Fruit fly (Drosophila melanogaster) whole organism, adult: ENCODE data around the gene Rai1.

Experiments used
- CG1620 ChIP-seq: fragments of 200-800 bp; sonication (Bioruptor generic); optimal IDR thresholded peaks from 2 replicates; lab custom pipeline; 2016; ENCODE audit warnings: missing biosample characterization, missing genetic modification characterization
- CG33017 ChIP-seq: fragments of 200-800 bp; sonication (Bioruptor generic); optimal IDR thresholded peaks from 2 replicates; lab custom pipeline; 2018; ENCODE audit warnings: missing biosample characterization, mild to moderate bottlenecking, missing genetic modification characterization, moderate library complexity
- CG5204 ChIP-seq: fragments of 200-800 bp; sonication (Bioruptor generic); optimal IDR thresholded peaks from 2 replicates; lab custom pipeline; 2016; ENCODE audit warnings: missing biosample characterization, missing genetic modification characterization
- CG7045 ChIP-seq: fragments of 200-800 bp; sonication (Bioruptor generic); optimal IDR thresholded peaks from 2 replicates; lab custom pipeline; 2017; ENCODE audit warnings: missing biosample characterization, mild to moderate bottlenecking, missing genetic modification characterization
- CG7101 ChIP-seq: fragments of 200-800 bp; sonication (Bioruptor generic); optimal IDR thresholded peaks from 2 replicates; lab custom pipeline; 2018; ENCODE audit warnings: missing biosample characterization, mild to moderate bottlenecking, missing genetic modification characterization, moderate library complexity
- Hr96 ChIP-seq: fragments of 200-800 bp; sonication (Bioruptor generic); optimal IDR thresholded peaks from 2 replicates; lab custom pipeline; 2016; ENCODE audit warnings: missing biosample characterization, missing genetic modification characterization
- Mnt ChIP-seq: fragments of 200-800 bp; sonication (Bioruptor generic); optimal IDR thresholded peaks from 2 replicates; lab custom pipeline; 2016; ENCODE audit warnings: missing biosample characterization, mild to moderate bottlenecking, missing genetic modification characterization
- bab1 ChIP-seq: fragments of 200-800 bp; sonication (Bioruptor generic); optimal IDR thresholded peaks from 3 replicates; lab custom pipeline; 2019; ENCODE audit warnings: missing biosample characterization, mild to moderate bottlenecking, missing genetic modification characterization, moderate library complexity
- cic ChIP-seq: fragments of 200-800 bp; sonication (Bioruptor generic); optimal IDR thresholded peaks from 2 replicates; lab custom pipeline; 2017; ENCODE audit warnings: missing biosample characterization, mild to moderate bottlenecking, missing genetic modification characterization, moderate library complexity
- cnc ChIP-seq, 2 experiments: fragments of >200 bp; optimal IDR thresholded peaks; 2 replicates each; lab custom pipeline; 2017
- kay ChIP-seq: fragments of 200-800 bp; sonication (Bioruptor generic); peaks from one replicate; lab custom pipeline; 2016; ENCODE audit warnings: missing biosample characterization, missing genetic modification characterization, borderline replicate concordance
- ovo ChIP-seq: fragments of 200-800 bp; sonication (Bioruptor generic); optimal IDR thresholded peaks from 2 replicates; lab custom pipeline; 2016; ENCODE audit warnings: missing biosample characterization, missing genetic modification characterization
- toe ChIP-seq: fragments of 200-800 bp; sonication (Bioruptor generic); optimal IDR thresholded peaks from 2 replicates; lab custom pipeline; 2016; ENCODE audit warnings: missing biosample characterization, missing genetic modification characterization

DNA sequence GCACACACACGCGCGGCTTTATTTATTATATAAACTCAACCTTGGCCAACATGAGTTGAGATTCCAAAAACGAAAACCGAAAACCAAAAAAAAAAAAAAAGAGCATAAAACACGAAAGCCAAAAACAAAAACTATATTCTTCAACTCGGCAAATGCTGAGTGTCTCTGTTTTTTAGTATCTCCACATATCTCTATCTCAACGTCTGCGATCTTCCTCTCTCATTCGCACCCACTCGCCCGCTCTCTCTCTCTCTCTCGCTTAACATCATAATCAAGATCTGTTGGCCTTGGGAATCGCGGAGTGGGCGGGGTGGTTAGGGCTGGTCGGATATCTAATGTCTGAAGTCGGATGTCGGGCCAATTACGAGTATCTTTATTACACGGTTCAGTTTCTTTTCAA lies 22.9 kb downstream of the Rai1 start:
- TF ChIP-seq cnc (optimal IDR thresholded peaks at IDR 0.05; lab: Kevin White, UChicago), result no peak
- TF ChIP-seq cic (GFP tag; lab: Kevin White, UChicago), result no peak
- no peak for TF ChIP-seq Hr96 (GFP tag; lab: Kevin White, UChicago)
- TF ChIP-seq CG7101 (tag; lab: Kevin White, UChicago), result no peak
- no peak for TF ChIP-seq kay
- TF ChIP-seq CG5204, result no peak
- TF ChIP-seq CG33017 (tag; lab: Kevin White, UChicago), result no peak
- TF ChIP-seq bab1 (GFP tag; lab: Kevin White, UChicago), result no peak
- no peak for TF ChIP-seq Mnt
- no peak for TF ChIP-seq ovo (GFP tag; lab: Kevin White, UChicago)
- TF ChIP-seq CG7045, result no peak
- no peak for TF ChIP-seq toe (GFP tag; lab: Kevin White, UChicago)
- no peak for TF ChIP-seq CG1620 (GFP tag; lab: Kevin White, UChicago)
